Worm (Caenorhabditis elegans) whole organism, young adult: ENCODE data around the gene unc-22.

Source experiments
- B0035.1 ChIP-seq: sonication (generic microtip); optimal IDR thresholded peaks from 2 replicates; lab custom pipeline; 2016; ENCODE audit warnings: missing genetic modification characterization, mild to moderate bottlenecking, missing compliant biosample characterization, missing genotype, missing genetic modification reagents
- C17E4.6 ChIP-seq: fragments of 200-800 bp; sonication (Bioruptor generic); IDR thresholded peaks from 2 replicates; pipeline ENCODE4 v1.3.6; 2022; ENCODE audit warnings: missing genetic modification reagents, missing genetic modification characterization, missing compliant biosample characterization
- D2030.7 ChIP-seq: fragments of 200-800 bp; sonication (Bioruptor generic); IDR thresholded peaks from 2 replicates; pipeline ENCODE4 v1.3.6; 2022; ENCODE audit warnings: missing genetic modification reagents, missing genetic modification characterization, missing compliant biosample characterization
- F33H1.4 ChIP-seq: fragments of 200-800 bp; sonication (Bioruptor generic); IDR thresholded peaks from 2 replicates; pipeline ENCODE4 v1.3.6; 2022; ENCODE audit warnings: missing genetic modification reagents, missing genetic modification characterization, missing compliant biosample characterization
- F39B2.1 ChIP-seq: fragments of 200-800 bp; sonication (Bioruptor generic); IDR thresholded peaks from 2 replicates; pipeline ENCODE4 v1.3.6; 2022; ENCODE audit warnings: missing genetic modification reagents, missing genetic modification characterization, missing compliant biosample characterization
- F52B5.7 ChIP-seq: sonication (generic microtip); optimal IDR thresholded peaks from 2 replicates; lab custom pipeline; 2016; ENCODE audit warnings: mild to moderate bottlenecking, missing genetic modification characterization, missing compliant biosample characterization
- K11D2.4 ChIP-seq: fragments of 200-800 bp; sonication (Bioruptor generic); IDR thresholded peaks from 2 replicates; pipeline ENCODE4 v1.3.6; 2022; ENCODE audit warnings: missing genetic modification reagents, missing genetic modification characterization, missing compliant biosample characterization
- Y53F4B.3 ChIP-seq: fragments of 200-800 bp; sonication (Bioruptor generic); IDR thresholded peaks from 2 replicates; pipeline ENCODE4 v1.3.6; 2022; ENCODE audit warnings: missing genetic modification reagents, missing genetic modification characterization, missing compliant biosample characterization
- Y53G8AR.9 ChIP-seq: fragments of 200-800 bp; sonication (Bioruptor generic); conservative IDR thresholded peaks from 2 replicates; pipeline ENCODE4 v1.3.6; 2022; ENCODE audit warnings: missing genetic modification reagents, missing genetic modification characterization, missing compliant biosample characterization
- Y56A3A.18 ChIP-seq: fragments of 200-800 bp; sonication (Bioruptor generic); IDR thresholded peaks from 2 replicates; pipeline ENCODE4 v1.3.6; 2022; ENCODE audit warnings: missing genetic modification reagents, missing genetic modification characterization, missing compliant biosample characterization
- ama-1 ChIP-seq, 3 experiments: fragments of 150-350 bp in 1 of 3; sonication (generic microtip) in 2 of 3; optimal IDR thresholded peaks; 2 replicates each; lab custom pipeline; 2014 to 2018; ENCODE audit warnings: missing biosample characterization in 2 of 3, missing genetic modification characterization in 2 of 3, missing genetic modification reagents in 2 of 3
- aptf-2 ChIP-seq: fragments of 200-800 bp; sonication (Bioruptor generic); conservative IDR thresholded peaks from 2 replicates; pipeline ENCODE4 v1.3.6; 2022; ENCODE audit warnings: missing genetic modification reagents, missing genetic modification characterization, missing compliant biosample characterization
- attf-5 ChIP-seq: fragments of 200-800 bp; sonication (Bioruptor generic); optimal IDR thresholded peaks from 2 replicates; lab custom pipeline; 2018; ENCODE audit warnings: mild to moderate bottlenecking, missing genetic modification characterization, missing compliant biosample characterization
- attf-6 ChIP-seq: fragments of 200-800 bp; sonication (Bioruptor generic); IDR thresholded peaks from 2 replicates; pipeline ENCODE4 v1.3.6; 2022; ENCODE audit warnings: missing genetic modification reagents, missing genetic modification characterization, missing compliant biosample characterization
- bed-2 ChIP-seq: fragments of 200-800 bp; sonication (Bioruptor generic); IDR thresholded peaks from 2 replicates; pipeline ENCODE4 v1.3.6; 2022; ENCODE audit warnings: missing genetic modification reagents, missing genetic modification characterization, missing compliant biosample characterization
- cebp-1 ChIP-seq, 2 experiments: fragments of 200-800 bp in 1 of 2; sonication (Bioruptor generic) in 1 of 2; sonication (generic microtip) in 1 of 2; IDR thresholded peaks in 1 of 2; optimal IDR thresholded peaks in 1 of 2; 2 replicates each; pipeline versions ENCODE4 v1.3.6 to Lab custom; 2017 to 2022; ENCODE audit warnings: missing compliant biosample characterization in 2 of 2, missing genetic modification characterization in 2 of 2, mild to moderate bottlenecking in 1 of 2, missing genetic modification reagents in 1 of 2, moderate library complexity in 1 of 2
- cebp-2 ChIP-seq: fragments of 200-800 bp; sonication (Bioruptor generic); IDR thresholded peaks from 2 replicates; pipeline ENCODE4 v1.3.6; 2022; ENCODE audit warnings: missing genetic modification characterization, missing compliant biosample characterization
- ceh-58 ChIP-seq: fragments of 200-800 bp; sonication (Bioruptor generic); IDR thresholded peaks from 2 replicates; pipeline ENCODE4 v1.3.6; 2022; ENCODE audit warnings: missing genetic modification characterization, missing compliant biosample characterization
- ceh-79 ChIP-seq: sonication (generic microtip); optimal IDR thresholded peaks from 2 replicates; lab custom pipeline; 2017; ENCODE audit warnings: mild to moderate bottlenecking, missing genetic modification characterization, missing compliant biosample characterization
- die-1 ChIP-seq: sonication (generic microtip); optimal IDR thresholded peaks from 2 replicates; lab custom pipeline; 2016; ENCODE audit warnings: missing genotype, mild to moderate bottlenecking, missing genetic modification characterization, missing compliant biosample characterization
- dpff-1 ChIP-seq: sonication (generic microtip); optimal IDR thresholded peaks from 2 replicates; lab custom pipeline; 2017; ENCODE audit warnings: mild to moderate bottlenecking, missing genetic modification characterization, missing compliant biosample characterization
- egrh-3 ChIP-seq: fragments of 200-800 bp; sonication (Bioruptor generic); IDR thresholded peaks from 2 replicates; pipeline ENCODE4 v1.3.6; 2022; ENCODE audit warnings: missing genetic modification reagents, missing genetic modification characterization, missing compliant biosample characterization
- hmg-20 ChIP-seq: fragments of 200-800 bp; sonication (Bioruptor generic); IDR thresholded peaks from 2 replicates; pipeline ENCODE4 v1.3.6; 2022; ENCODE audit warnings: missing genetic modification reagents, missing genetic modification characterization, missing compliant biosample characterization
- lag-1 ChIP-seq: fragments of 200-800 bp; sonication (Bioruptor generic); IDR thresholded peaks from 2 replicates; pipeline ENCODE4 v1.3.6; 2022; ENCODE audit warnings: missing genetic modification reagents, missing genetic modification characterization, missing compliant biosample characterization
- let-526 ChIP-seq: fragments of 200-800 bp; sonication (Bioruptor generic); IDR thresholded peaks from 2 replicates; pipeline ENCODE4 v1.3.6; 2022; ENCODE audit warnings: missing genetic modification reagents, missing genetic modification characterization, missing compliant biosample characterization
- lin-35 ChIP-seq, 3 experiments: fragments of 150-350 bp in 2 of 3; sonication (generic microtip) in 1 of 3; optimal IDR thresholded peaks; 2 replicates each; lab custom pipeline; 2014 to 2018; ENCODE audit warnings: missing biosample characterization in 3 of 3, missing genetic modification characterization in 3 of 3, missing genetic modification reagents in 3 of 3
- lin-54 ChIP-seq: fragments of 200-800 bp; sonication (Bioruptor generic); optimal IDR thresholded peaks from 2 replicates; lab custom pipeline; 2018; ENCODE audit warnings: mild to moderate bottlenecking, missing genetic modification characterization, missing compliant biosample characterization
- lsl-1 ChIP-seq: fragments of 200-800 bp; sonication (Bioruptor generic); optimal IDR thresholded peaks from 2 replicates; lab custom pipeline; 2018; ENCODE audit warnings: mild to moderate bottlenecking, missing genetic modification characterization, moderate library complexity, missing compliant biosample characterization
- madf-6 ChIP-seq: fragments of 200-800 bp; sonication (Bioruptor generic); IDR thresholded peaks from 2 replicates; pipeline ENCODE4 v1.3.6; 2022; ENCODE audit warnings: missing genetic modification reagents, missing genetic modification characterization, missing compliant biosample characterization
- mcd-1 ChIP-seq: fragments of 200-800 bp; sonication (Bioruptor generic); IDR thresholded peaks from 2 replicates; pipeline ENCODE4 v1.3.6; 2022; ENCODE audit warnings: missing genetic modification reagents, missing genetic modification characterization, missing compliant biosample characterization
- mel-28 ChIP-seq: sonication (generic microtip); optimal IDR thresholded peaks from 2 replicates; lab custom pipeline; 2016; ENCODE audit warnings: borderline replicate concordance, mild to moderate bottlenecking, missing genetic modification characterization, missing compliant biosample characterization
- nfyb-1 ChIP-seq: fragments of 200-800 bp; sonication (Bioruptor generic); IDR thresholded peaks from 2 replicates; pipeline ENCODE4 v1.3.6; 2022; ENCODE audit warnings: missing genetic modification reagents, missing genetic modification characterization, missing compliant biosample characterization
- nhr-120 ChIP-seq: fragments of 200-800 bp; sonication (Bioruptor generic); IDR thresholded peaks from 2 replicates; pipeline ENCODE4 v1.3.6; 2022; ENCODE audit warnings: missing genetic modification characterization, missing compliant biosample characterization
- nhr-179 ChIP-seq: sonication (generic microtip); optimal IDR thresholded peaks from 2 replicates; lab custom pipeline; 2016; ENCODE audit warnings: mild to moderate bottlenecking, missing genetic modification characterization, missing compliant biosample characterization
- rcor-1 ChIP-seq: fragments of 200-800 bp; sonication (Bioruptor generic); IDR thresholded peaks from 2 replicates; pipeline ENCODE4 v1.3.6; 2022; ENCODE audit warnings: missing genetic modification reagents, missing genetic modification characterization, missing compliant biosample characterization
- sea-2 ChIP-seq: fragments of 200-800 bp; sonication (Bioruptor generic); IDR thresholded peaks from 2 replicates; pipeline ENCODE4 v1.3.6; 2022; ENCODE audit warnings: missing genetic modification characterization, missing compliant biosample characterization
- snpc-1.1 ChIP-seq: sonication (generic microtip); optimal IDR thresholded peaks from 2 replicates; lab custom pipeline; 2017; ENCODE audit warnings: missing genetic modification characterization, mild to moderate bottlenecking, missing compliant biosample characterization, antibody characterized with exemption, moderate library complexity, missing genotype, missing genetic modification reagents; ENCODE audit not compliant: insufficient read depth
- somi-1 ChIP-seq: fragments of 200-800 bp; sonication (Bioruptor generic); optimal IDR thresholded peaks from 2 replicates; lab custom pipeline; 2018; ENCODE audit warnings: mild to moderate bottlenecking, missing genetic modification characterization, missing compliant biosample characterization
- sptf-2 ChIP-seq: fragments of 200-800 bp; sonication (Bioruptor generic); optimal IDR thresholded peaks from 2 replicates; lab custom pipeline; 2018; ENCODE audit warnings: mild to moderate bottlenecking, missing genetic modification characterization, missing compliant biosample characterization
- tbp1 ChIP-seq: fragments of 200-800 bp; sonication (Bioruptor generic); optimal IDR thresholded peaks from 2 replicates; lab custom pipeline; 2018; ENCODE audit warnings: mild to moderate bottlenecking, missing genetic modification characterization, missing compliant biosample characterization
- tbx-9 ChIP-seq: sonication (generic microtip); optimal IDR thresholded peaks from 2 replicates; lab custom pipeline; 2016; ENCODE audit warnings: borderline replicate concordance, missing genetic modification characterization, inconsistent platforms, missing compliant biosample characterization
- unc-130 ChIP-seq: sonication (generic microtip); optimal IDR thresholded peaks from 2 replicates; lab custom pipeline; 2016; ENCODE audit warnings: missing genetic modification reagents, missing genetic modification characterization, missing compliant biosample characterization
- unc-62 ChIP-seq: fragments of 150-350 bp; optimal IDR thresholded peaks from 2 replicates; lab custom pipeline; 2014; ENCODE audit warnings: missing biosample characterization, missing genetic modification reagents, missing genetic modification characterization
- zim-3 ChIP-seq: sonication (generic microtip); optimal IDR thresholded peaks from 2 replicates; lab custom pipeline; 2017; ENCODE audit warnings: mild to moderate bottlenecking, missing genetic modification characterization, moderate library complexity, missing compliant biosample characterization
- ztf-22 ChIP-seq: fragments of 200-800 bp; sonication (Bioruptor generic); optimal IDR thresholded peaks from 2 replicates; lab custom pipeline; 2018; ENCODE audit warnings: mild to moderate bottlenecking, missing genetic modification characterization, moderate library complexity, missing compliant biosample characterization
- ztf-26 ChIP-seq: sonication (generic microtip); optimal IDR thresholded peaks from 2 replicates; lab custom pipeline; 2017; ENCODE audit warnings: missing genetic modification characterization, missing compliant biosample characterization

unc-22 gene

ce11 chrIV:11957074-11957473 is 53.7 kb downstream of the unc-22 start:
- TF ChIP-seq mel-28 (tag; lab: Kevin White, UChicago) (no peak), sea-2 (GFP tag; lab: Robert Waterston, UW) (no peak), F52B5.7 (tag; lab: Kevin White, UChicago) (no peak), unc-62 (GFP tag; lab: Kevin White, UChicago) (no peak), ceh-79 (tag; lab: Kevin White, UChicago) (no peak), dpff-1 (tag; lab: Kevin White, UChicago) (no peak), cebp-1 (GFP tag; IDR thresholded peaks at IDR 0.05; lab: Robert Waterston, UW) (no peak), cebp-1 (tag; optimal IDR thresholded peaks at IDR 0.05; lab: Kevin White, UChicago) (peak; percentile 18), nhr-179 (no peak), lin-35 (GFP tag; optimal IDR thresholded peaks at IDR 0.05; lab: Kevin White, UChicago) (no peak), F33H1.4 (GFP tag; lab: Robert Waterston, UW) (no peak), rcor-1 (GFP tag; lab: Robert Waterston, UW) (no peak), lsl-1 (GFP tag; lab: Kevin White, UChicago) (no peak), ztf-22 (GFP tag; lab: Kevin White, UChicago) (no peak), sptf-2 (GFP tag; lab: Kevin White, UChicago) (no peak), zim-3 (tag; lab: Kevin White, UChicago) (no peak), D2030.7 (GFP tag; lab: Robert Waterston, UW) (no peak), let-526 (GFP tag; lab: Robert Waterston, UW) (no peak), egrh-3 (GFP tag; lab: Robert Waterston, UW) (no peak), tbx-9 (tag; lab: Kevin White, UChicago) (no peak), unc-130 (no peak), bed-2 (GFP tag; lab: Robert Waterston, UW) (no peak), attf-5 (GFP tag; lab: Kevin White, UChicago) (no peak), mcd-1 (GFP tag; lab: Robert Waterston, UW) (0 out of 2 replicates have a peak, but pooled peaks have one; percentile 9), lin-54 (peak; percentile 13), C17E4.6 (no peak), die-1 (tag; lab: Kevin White, UChicago) (no peak), ama-1 (optimal IDR thresholded peaks at IDR 0.05; lab: Kevin White, UChicago) (peak; percentile 53), ama-1 (GFP tag; optimal IDR thresholded peaks at IDR 0.05; lab: Kevin White, UChicago) (no peak), aptf-2 (GFP tag; lab: Robert Waterston, UW) (no peak), nfyb-1 (GFP tag; lab: Robert Waterston, UW) (no peak), Y53G8AR.9 (GFP tag; lab: Robert Waterston, UW) (peak; percentile 47; the same call in 1 of the 2 replicates), attf-6 (GFP tag; lab: Robert Waterston, UW) (no peak), cebp-2 (no peak)

- TF ChIP-seq sea-2 (GFP tag; lab: Robert Waterston, UW) (peak; percentile 36; the same call in 1 of the 2 replicates), lag-1 (GFP tag; lab: Robert Waterston, UW) (no peak), cebp-1 (GFP tag; IDR thresholded peaks at IDR 0.05; lab: Robert Waterston, UW) (peak; percentile 67), cebp-1 (tag; optimal IDR thresholded peaks at IDR 0.05; lab: Kevin White, UChicago) (peak; percentile 86), nhr-120 (GFP tag; lab: Robert Waterston, UW) (no peak), hmg-20 (GFP tag; lab: Robert Waterston, UW) (no peak), ama-1 (optimal IDR thresholded peaks at IDR 0.05; lab: Kevin White, UChicago) (no peak), ama-1 (GFP tag; optimal IDR thresholded peaks at IDR 0.05; lab: Kevin White, UChicago) (no peak), aptf-2 (GFP tag; lab: Robert Waterston, UW) (no peak), Y56A3A.18 (GFP tag; lab: Robert Waterston, UW) (no peak), Y53F4B.3 (no peak), tbp1 (peak; percentile 64), egrh-3 (GFP tag; lab: Robert Waterston, UW) (peak; percentile 29; the same call in 1 of the 2 replicates), F39B2.1 (GFP tag; lab: Robert Waterston, UW) (no peak), rcor-1 (GFP tag; lab: Robert Waterston, UW) (peak; percentile 85), ceh-58 (no peak), K11D2.4 (GFP tag; lab: Robert Waterston, UW) (peak; percentile 93), somi-1 (GFP tag; lab: Kevin White, UChicago) (peak; percentile 97), B0035.1 (tag; lab: Kevin White, UChicago) (no peak), madf-6 (GFP tag; lab: Robert Waterston, UW) (no peak), die-1 (tag; lab: Kevin White, UChicago) (peak; percentile 82), snpc-1.1 (tag; lab: Kevin White, UChicago) (no peak), ztf-26 (peak; percentile 97), lsl-1 (GFP tag; lab: Kevin White, UChicago) (no peak)
Measured at ce11 chrIV:11956387-11956786, 54.4 kb downstream of the unc-22 start.
